Worm (Caenorhabditis elegans) whole organism, L3 larva: ENCODE results near the gene Y40B10B.1.

Source experiments
- R02D3.7 ChIP-seq: fragments of 150-350 bp; optimal IDR thresholded peaks from 2 replicates; lab custom pipeline; 2014; ENCODE audit warnings: missing biosample characterization, missing genetic modification characterization
- ama-1 ChIP-seq: fragments of 150-350 bp; optimal IDR thresholded peaks from 2 replicates; lab custom pipeline; 2018
- egl-27 ChIP-seq: sonication (generic microtip); optimal IDR thresholded peaks from 4 replicates; lab custom pipeline; 2017; ENCODE audit warnings: missing biosample characterization, missing genetic modification reagents, missing genetic modification characterization
- egl-5 ChIP-seq: fragments of 150-350 bp; optimal IDR thresholded peaks from 2 replicates; lab custom pipeline; 2017; ENCODE audit warnings: missing biosample characterization, missing genetic modification reagents, missing genetic modification characterization, inconsistent platforms
- fkh-10 ChIP-seq: sonication (generic microtip); optimal IDR thresholded peaks from 2 replicates; lab custom pipeline; 2017; ENCODE audit warnings: missing biosample characterization, missing genetic modification reagents, missing genetic modification characterization
- hmg-11 ChIP-seq: sonication (generic microtip); optimal IDR thresholded peaks from 2 replicates; lab custom pipeline; 2016; ENCODE audit warnings: missing genetic modification characterization, missing compliant biosample characterization
- mdl-1 ChIP-seq: fragments of 150-350 bp; optimal IDR thresholded peaks from 2 replicates; lab custom pipeline; 2014; ENCODE audit warnings: missing biosample characterization, missing genetic modification characterization
- nhr-23 ChIP-seq: fragments of 150-350 bp; optimal IDR thresholded peaks from 2 replicates; lab custom pipeline; 2014; ENCODE audit warnings: missing biosample characterization, missing genetic modification reagents, missing genetic modification characterization
- nhr-25 ChIP-seq: sonication (generic microtip); optimal IDR thresholded peaks from 2 replicates; lab custom pipeline; 2017; ENCODE audit warnings: missing biosample characterization, missing genetic modification characterization
- nhr-28 ChIP-seq: fragments of 150-350 bp; optimal IDR thresholded peaks from 2 replicates; lab custom pipeline; 2014; ENCODE audit warnings: missing biosample characterization, missing genetic modification characterization
- nhr-67 ChIP-seq: fragments of 150-350 bp; optimal IDR thresholded peaks from 2 replicates; lab custom pipeline; 2014; ENCODE audit warnings: missing biosample characterization, missing genetic modification characterization
- unc-39 ChIP-seq: sonication (generic microtip); optimal IDR thresholded peaks from 4 replicates; lab custom pipeline; 2017; ENCODE audit warnings: missing biosample characterization, missing genetic modification characterization
- zag-1 ChIP-seq: fragments of 150-350 bp; optimal IDR thresholded peaks from 2 replicates; lab custom pipeline; 2014; ENCODE audit warnings: missing biosample characterization, missing genetic modification characterization
- ztf-11 ChIP-seq: fragments of 150-350 bp; optimal IDR thresholded peaks from 2 replicates; lab custom pipeline; 2014; ENCODE audit warnings: missing biosample characterization, missing genetic modification characterization

DNA sequence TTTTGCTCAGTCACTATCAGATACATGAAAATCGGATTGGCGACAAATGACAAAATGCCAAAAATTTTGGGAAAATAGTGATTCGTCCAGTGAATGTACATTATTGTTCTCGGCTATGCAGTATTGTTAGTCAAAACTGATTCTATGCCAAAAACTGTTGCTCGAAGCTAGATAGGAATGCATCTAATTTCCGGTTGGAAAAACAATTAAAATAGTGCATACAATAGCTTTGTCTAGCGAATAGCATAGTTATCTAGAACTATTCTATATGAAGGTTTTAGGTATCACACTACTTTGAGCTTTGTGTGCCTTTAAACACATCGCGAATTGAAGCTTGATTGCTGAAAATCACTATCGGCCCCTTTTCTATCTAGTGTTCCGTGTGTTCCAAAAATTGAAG is 3.5 kb upstream of the Y40B10B.1 start, which contains the start of gene srj-15:
- TF ChIP-seq nhr-67 (tag; lab: Kevin White, UChicago) (no peak), egl-5 (tag; lab: Kevin White, UChicago) (no peak), ama-1 (lab: Kevin White, UChicago) (no peak), zag-1 (tag; lab: Kevin White, UChicago) (no peak), nhr-23 (tag; lab: Kevin White, UChicago) (no peak), mdl-1 (tag; lab: Kevin White, UChicago) (no peak), egl-27 (tag; lab: Kevin White, UChicago) (no peak), fkh-10 (no peak), nhr-28 (tag; lab: Kevin White, UChicago) (no peak), R02D3.7 (tag; lab: Kevin White, UChicago) (no peak), ztf-11 (tag; lab: Kevin White, UChicago) (no peak), hmg-11 (tag; lab: Kevin White, UChicago) (no peak), unc-39 (tag; lab: Kevin White, UChicago) (no peak), nhr-25 (tag; lab: Kevin White, UChicago) (no peak)
